Fruit fly (Drosophila melanogaster): ENCODE measurements around the gene mge.

Gene mge

dm6 chr3L:3932742-3933289 lies 23.1 kb upstream of the mge start (continued):
- TF ChIP-seq CG15696 (tag; optimal IDR thresholded peaks at IDR 0.05) (no peak), pho (GFP tag; optimal IDR thresholded peaks at IDR 0.05) (no peak), Nf-YC (tag; optimal IDR thresholded peaks at IDR 0.05) (no peak), ems (GFP tag; optimal IDR thresholded peaks at IDR 0.05) (no peak), ato (GFP tag; IDR thresholded peaks at IDR 0.05; ENCODE audit: partially characterized antibody) (no peak), bbx (GFP tag; IDR thresholded peaks at IDR 0.05; ENCODE audit: partially characterized antibody) (no peak), Elba2 (GFP tag; optimal IDR thresholded peaks at IDR 0.05) (no peak), CG1647 (GFP tag; optimal IDR thresholded peaks at IDR 0.05) (no peak), HmgZ (tag; optimal IDR thresholded peaks at IDR 0.05) (no peak), Nf-YA (GFP tag; IDR thresholded peaks at IDR 0.05) (no peak), inv (GFP tag; IDR thresholded peaks at IDR 0.05; ENCODE audit: partially characterized antibody) (no peak), CG4328 (GFP tag; optimal IDR thresholded peaks at IDR 0.05) (no peak), bab2 (GFP tag; optimal IDR thresholded peaks at IDR 0.05) (no peak), Lim3 (GFP tag; IDR thresholded peaks at IDR 0.05) (no peak), CG31441 (GFP tag; IDR thresholded peaks at IDR 0.05) (no peak), CG33213 (GFP tag; optimal IDR thresholded peaks at IDR 0.05) (no peak), sd (tag; optimal IDR thresholded peaks at IDR 0.05) (peak; percentile 43), Sox102F (GFP tag; optimal IDR thresholded peaks at IDR 0.05) (no peak), disco-r (GFP tag; optimal IDR thresholded peaks at IDR 0.05) (no peak), zen (tag; optimal IDR thresholded peaks at IDR 0.05) (no peak), chm (GFP tag; IDR thresholded peaks at IDR 0.05) (no peak), CG11456 (GFP tag; IDR thresholded peaks at IDR 0.05) (no peak), ranshi (GFP tag; IDR thresholded peaks at IDR 0.05) (0 out of 2 replicates have a peak, but pooled peaks have one; percentile 9), CG7372 (GFP tag; IDR thresholded peaks at IDR 0.05) (no peak), CG31365 (tag; optimal IDR thresholded peaks at IDR 0.05) (no peak), Tbp (GFP tag; optimal IDR thresholded peaks at IDR 0.05) (no peak), Hr78 (GFP tag; optimal IDR thresholded peaks at IDR 0.05) (no peak), NC2β (GFP tag; optimal IDR thresholded peaks at IDR 0.05) (no peak), HLH4C (GFP tag; IDR thresholded peaks at IDR 0.05; ENCODE audit: partially characterized antibody) (no peak), CG17568 (GFP tag; optimal IDR thresholded peaks at IDR 0.05) (peak; percentile 54), CG2129 (GFP tag; IDR thresholded peaks at IDR 0.05; ENCODE audit: partially characterized antibody) (no peak), Ssrp (tag; optimal IDR thresholded peaks at IDR 0.05) (no peak), Doc2 (GFP tag; IDR thresholded peaks at IDR 0.05) (no peak), jing (GFP tag; optimal IDR thresholded peaks at IDR 0.05) (no peak), Lhr (GFP tag; optimal IDR thresholded peaks at IDR 0.05) (no peak), Ravus (GFP tag; IDR thresholded peaks at IDR 0.05) (no peak), tio (GFP tag; optimal IDR thresholded peaks at IDR 0.05) (no peak), Meics (GFP tag; optimal IDR thresholded peaks at IDR 0.05) (peak; percentile 45), mld (GFP tag; IDR thresholded peaks at IDR 0.05; ENCODE audit: partially characterized antibody) (no peak), sug (tag; optimal IDR thresholded peaks at IDR 0.05) (peak; percentile 19), E2f1 (GFP tag; IDR thresholded peaks at IDR 0.05) (no peak), CG42726 (GFP tag; IDR thresholded peaks at IDR 0.05; ENCODE audit: partially characterized antibody) (no peak), CG12744 (GFP tag; optimal IDR thresholded peaks at IDR 0.05) (no peak), Hr51 (GFP tag; optimal IDR thresholded peaks at IDR 0.05) (no peak), CG1792 (GFP tag; optimal IDR thresholded peaks at IDR 0.05) (no peak), salm (tag; optimal IDR thresholded peaks at IDR 0.05) (no peak), Antp (GFP tag; optimal IDR thresholded peaks at IDR 0.05) (no peak), gsb (GFP tag; IDR thresholded peaks at IDR 0.05) (no peak), Ets65A (GFP tag) (peak; percentile 53), CG6813 (GFP tag; optimal IDR thresholded peaks at IDR 0.05) (peak; percentile 48)

All from whole organism, embryonic.